Fruit fly (Drosophila melanogaster) whole organism, prepupa: ENCODE data around the gene be.

Source experiments
- CG10669 ChIP-seq: fragments of 200-800 bp; sonication (Bioruptor generic); optimal IDR thresholded peaks from 3 replicates; lab custom pipeline; 2018; ENCODE audit warnings: missing biosample characterization, mild to moderate bottlenecking, missing genetic modification characterization, moderate library complexity
- CG11294 ChIP-seq: fragments of 200-800 bp; sonication (Bioruptor generic); IDR thresholded peaks from 2 replicates; pipeline ENCODE4 v1.3.6; 2022; ENCODE audit warnings: missing biosample characterization, missing genetic modification characterization
- CG11902 ChIP-seq: fragments of 200-800 bp; sonication (Bioruptor generic); optimal IDR thresholded peaks from 3 replicates; lab custom pipeline; 2016; ENCODE audit warnings: missing biosample characterization, missing genetic modification characterization
- CG16779 ChIP-seq: fragments of 200-800 bp; sonication (Bioruptor generic); optimal IDR thresholded peaks from 3 replicates; lab custom pipeline; 2017; ENCODE audit warnings: missing biosample characterization, mild to moderate bottlenecking, missing genetic modification characterization
- CG3032 ChIP-seq: fragments of 200-800 bp; optimal IDR thresholded peaks from 2 replicates; lab custom pipeline; 2019; ENCODE audit warnings: missing biosample characterization, mild to moderate bottlenecking, missing genetic modification characterization, moderate library complexity
- CG31627 ChIP-seq: fragments of 200-800 bp; sonication (Bioruptor generic); optimal IDR thresholded peaks from 3 replicates; lab custom pipeline; 2016; ENCODE audit warnings: missing biosample characterization, missing genetic modification characterization
- CG32006 ChIP-seq: fragments of 200-800 bp; sonication (Bioruptor generic); optimal IDR thresholded peaks from 3 replicates; lab custom pipeline; 2017; ENCODE audit warnings: missing biosample characterization, mild to moderate bottlenecking, missing genetic modification characterization
- CG3919 ChIP-seq: fragments of 200-800 bp; sonication (Bioruptor generic); optimal IDR thresholded peaks from 3 replicates; lab custom pipeline; 2016; ENCODE audit warnings: missing biosample characterization, missing genetic modification characterization
- CG6163 ChIP-seq: fragments of 200-800 bp; sonication (Bioruptor generic); IDR thresholded peaks from 3 replicates; pipeline ENCODE4 v1.3.6; 2022; ENCODE audit warnings: missing biosample characterization, missing genetic modification characterization
- CG6276 ChIP-seq: fragments of 200-800 bp; sonication (Bioruptor generic); optimal IDR thresholded peaks from 2 replicates; lab custom pipeline; 2017; ENCODE audit warnings: missing biosample characterization, mild to moderate bottlenecking, missing genetic modification characterization
- CG6792 ChIP-seq: fragments of 200-800 bp; sonication (Bioruptor generic); optimal IDR thresholded peaks from 3 replicates; lab custom pipeline; 2016; ENCODE audit warnings: missing biosample characterization, missing genetic modification characterization
- CG6808 ChIP-seq: fragments of 200-800 bp; sonication (Bioruptor generic); optimal IDR thresholded peaks from 3 replicates; lab custom pipeline; 2017; ENCODE audit warnings: missing biosample characterization, missing genetic modification characterization, mild to moderate bottlenecking, moderate library complexity, missing genetic modification reagents
- CG7368 ChIP-seq: fragments of 200-800 bp; sonication (Bioruptor generic); optimal IDR thresholded peaks from 3 replicates; lab custom pipeline; 2016; ENCODE audit warnings: missing biosample characterization, missing genetic modification characterization
- CG8119 ChIP-seq: fragments of 200-800 bp; sonication (Bioruptor generic); IDR thresholded peaks from 3 replicates; pipeline ENCODE4 v1.3.6; 2022; ENCODE audit warnings: missing biosample characterization, missing genetic modification characterization
- CG8319 ChIP-seq: fragments of 200-800 bp; sonication (Bioruptor generic); optimal IDR thresholded peaks from 3 replicates; lab custom pipeline; 2016; ENCODE audit warnings: missing biosample characterization, missing genetic modification characterization
- CG8632 ChIP-seq: fragments of 200-800 bp; sonication (Bioruptor generic); optimal IDR thresholded peaks from 3 replicates; lab custom pipeline; 2016; ENCODE audit warnings: missing biosample characterization, missing genetic modification characterization
- CG9139 ChIP-seq: fragments of 200-800 bp; sonication (Bioruptor generic); optimal IDR thresholded peaks from 3 replicates; lab custom pipeline; 2017; ENCODE audit warnings: missing biosample characterization, mild to moderate bottlenecking, missing genetic modification characterization
- Eip75B ChIP-seq: fragments of 200-800 bp; sonication (Bioruptor generic); optimal IDR thresholded peaks from 3 replicates; lab custom pipeline; 2016; ENCODE audit warnings: missing biosample characterization, missing genetic modification characterization
- Eip78C ChIP-seq: fragments of 200-800 bp; sonication (Bioruptor generic); peaks from one replicate; lab custom pipeline; 2016; ENCODE audit warnings: missing biosample characterization, missing genetic modification characterization
- Eip93F ChIP-seq: fragments of 200-800 bp; sonication (Bioruptor generic); optimal IDR thresholded peaks from 2 replicates; lab custom pipeline; 2016; ENCODE audit warnings: missing biosample characterization, mild to moderate bottlenecking, missing genetic modification characterization
- Ets21C ChIP-seq: fragments of 200-800 bp; sonication (Bioruptor generic); optimal IDR thresholded peaks from 3 replicates; lab custom pipeline; 2016; ENCODE audit warnings: missing biosample characterization, missing genetic modification characterization
- Ets96B ChIP-seq: fragments of 200-800 bp; optimal IDR thresholded peaks from 2 replicates; lab custom pipeline; 2019; ENCODE audit warnings: missing biosample characterization, mild to moderate bottlenecking, missing genetic modification characterization, moderate library complexity
- Gug ChIP-seq: fragments of 200-800 bp; sonication (Bioruptor generic); IDR thresholded peaks from 2 replicates; pipeline ENCODE4 v1.3.6; 2022; ENCODE audit warnings: missing biosample characterization, missing genetic modification characterization
- Hr38 ChIP-seq: sonication (Bioruptor generic); optimal IDR thresholded peaks from 2 replicates; lab custom pipeline; 2016; ENCODE audit warnings: missing biosample characterization, missing genetic modification characterization
- Hr39 ChIP-seq: fragments of 200-800 bp; sonication (Bioruptor generic); optimal IDR thresholded peaks from 2 replicates; lab custom pipeline; 2016; ENCODE audit warnings: missing biosample characterization, missing genetic modification characterization
- Hr4 ChIP-seq: fragments of 200-800 bp; sonication (Bioruptor generic); optimal IDR thresholded peaks from 3 replicates; lab custom pipeline; 2016; ENCODE audit warnings: missing biosample characterization, missing genetic modification characterization
- Lpt ChIP-seq: fragments of 200-800 bp; sonication (Bioruptor generic); optimal IDR thresholded peaks from 3 replicates; lab custom pipeline; 2016; ENCODE audit warnings: missing biosample characterization, missing genetic modification characterization
- Met ChIP-seq: fragments of 200-800 bp; sonication (Bioruptor generic); optimal IDR thresholded peaks from 3 replicates; lab custom pipeline; 2016; ENCODE audit warnings: missing biosample characterization, missing genetic modification characterization
- OdsH ChIP-seq: fragments of 200-800 bp; sonication (Bioruptor generic); optimal IDR thresholded peaks from 3 replicates; lab custom pipeline; 2016; ENCODE audit warnings: missing biosample characterization, missing genetic modification characterization
- Smox ChIP-seq: fragments of 200-800 bp; sonication (Bioruptor generic); optimal IDR thresholded peaks from 3 replicates; lab custom pipeline; 2016; ENCODE audit warnings: missing biosample characterization, missing genetic modification characterization
- Sox102F ChIP-seq: fragments of 200-800 bp; sonication (Bioruptor generic); optimal IDR thresholded peaks from 2 replicates; lab custom pipeline; 2016; ENCODE audit warnings: missing biosample characterization, mild to moderate bottlenecking, missing genetic modification characterization
- Sox14 ChIP-seq: fragments of 200-800 bp; sonication (Bioruptor generic); optimal IDR thresholded peaks from 3 replicates; lab custom pipeline; 2016; ENCODE audit warnings: missing biosample characterization, missing genetic modification characterization
- Sox15 ChIP-seq: fragments of 200-800 bp; sonication (Bioruptor generic); optimal IDR thresholded peaks from 3 replicates; lab custom pipeline; 2016; ENCODE audit warnings: missing biosample characterization, missing genetic modification characterization
- achi ChIP-seq: fragments of 200-800 bp; sonication (Bioruptor generic); optimal IDR thresholded peaks from 3 replicates; lab custom pipeline; 2016; ENCODE audit warnings: missing biosample characterization, missing genetic modification characterization
- dac ChIP-seq: fragments of 200-800 bp; sonication (Bioruptor generic); optimal IDR thresholded peaks from 2 replicates; lab custom pipeline; 2017; ENCODE audit warnings: missing biosample characterization, mild to moderate bottlenecking, missing genetic modification characterization
- dsx ChIP-seq: fragments of 200-800 bp; optimal IDR thresholded peaks from 3 replicates; lab custom pipeline; 2019; ENCODE audit warnings: missing biosample characterization, mild to moderate bottlenecking, missing genetic modification characterization, moderate library complexity; ENCODE audit not compliant: poor library complexity, severe bottlenecking
- esn ChIP-seq: fragments of 200-800 bp; sonication (Bioruptor generic); optimal IDR thresholded peaks from 2 replicates; lab custom pipeline; 2016; ENCODE audit warnings: missing biosample characterization, mild to moderate bottlenecking, missing genetic modification characterization, moderate library complexity
- fd85E ChIP-seq: fragments of 200-800 bp; sonication (Bioruptor generic); optimal IDR thresholded peaks from 3 replicates; lab custom pipeline; 2016; ENCODE audit warnings: missing biosample characterization, missing genetic modification characterization
- fkh ChIP-seq: fragments of 200-800 bp; sonication (Bioruptor generic); optimal IDR thresholded peaks from 3 replicates; lab custom pipeline; 2017; ENCODE audit warnings: missing biosample characterization, mild to moderate bottlenecking, missing genetic modification characterization, moderate library complexity
- lz ChIP-seq: fragments of 200-800 bp; sonication (Bioruptor generic); optimal IDR thresholded peaks from 3 replicates; lab custom pipeline; 2016; ENCODE audit warnings: missing biosample characterization, missing genetic modification characterization
- net ChIP-seq: fragments of 200-800 bp; sonication (Bioruptor generic); optimal IDR thresholded peaks from 3 replicates; lab custom pipeline; 2016; ENCODE audit warnings: missing biosample characterization, missing genetic modification characterization
- pdm3 ChIP-seq: fragments of 200-800 bp; sonication (Bioruptor generic); optimal IDR thresholded peaks from 3 replicates; lab custom pipeline; 2016; ENCODE audit warnings: missing biosample characterization, missing genetic modification characterization
- spab ChIP-seq: fragments of 200-800 bp; sonication (Bioruptor generic); optimal IDR thresholded peaks from 2 replicates; lab custom pipeline; 2017; ENCODE audit warnings: missing biosample characterization, mild to moderate bottlenecking, missing genetic modification characterization, missing genetic modification reagents
- ss ChIP-seq, 2 experiments: fragments of 200-800 bp; sonication (Bioruptor generic); optimal IDR thresholded peaks; 2 replicates in 1 of 2; 3 replicates in 1 of 2; lab custom pipeline; 2017 to 2018; ENCODE audit warnings: mild to moderate bottlenecking in 2 of 2, missing biosample characterization in 2 of 2, missing genetic modification characterization in 2 of 2, moderate library complexity in 1 of 2
- svp ChIP-seq: fragments of 200-800 bp; sonication (Bioruptor generic); peaks from one replicate; lab custom pipeline; 2016; ENCODE audit warnings: missing biosample characterization, missing genetic modification characterization
- vri ChIP-seq: fragments of 200-800 bp; sonication (Bioruptor generic); optimal IDR thresholded peaks from 3 replicates; lab custom pipeline; 2016; ENCODE audit warnings: missing biosample characterization, mild to moderate bottlenecking, missing genetic modification characterization

be gene

dm6 chrX:15079163-15079809, 55.0 kb downstream of the be start:
- TF ChIP-seq achi (GFP tag; lab: Kevin White, UChicago) (no peak), CG6163 (GFP tag; lab: Robert Waterston, UW) (peak; percentile 48; the same call in 2 of the 3 replicates), CG9139 (GFP tag; lab: Kevin White, UChicago) (peak; percentile 59), CG8319 (GFP tag; lab: Kevin White, UChicago) (peak; percentile 21), vri (GFP tag; lab: Kevin White, UChicago) (peak; percentile 86), ss (GFP tag; optimal IDR thresholded peaks at IDR 0.05; lab: Kevin White, UChicago) (peak; percentile 49 to 87), CG3919 (GFP tag; lab: Kevin White, UChicago) (peak; percentile 10), CG10669 (GFP tag; lab: Kevin White, UChicago) (peak; percentile 9), Smox (GFP tag; lab: Kevin White, UChicago) (no peak), CG16779 (tag; lab: Kevin White, UChicago) (peak; percentile 41), lz (GFP tag; lab: Kevin White, UChicago) (no peak), Eip78C (peak; percentile 54), CG32006 (GFP tag; lab: Kevin White, UChicago) (peak; percentile 13), Lpt (GFP tag; lab: Kevin White, UChicago) (peak; percentile 5), Ets96B (peak; percentile 23), net (GFP tag; lab: Kevin White, UChicago) (peak; percentile 25), CG7368 (GFP tag; lab: Kevin White, UChicago) (no peak), CG31627 (no peak), CG6276 (peak; percentile 75), OdsH (no peak), esn (GFP tag; lab: Kevin White, UChicago) (no peak), spab (GFP tag; lab: Kevin White, UChicago) (peak; percentile 32), CG8119 (GFP tag; lab: Robert Waterston, UW) (peak; percentile 37; the same call in 1 of the 3 replicates), CG6808 (GFP tag; lab: Kevin White, UChicago) (peak; percentile 46), svp (GFP tag; lab: Kevin White, UChicago) (peak; percentile 82), Eip93F (GFP tag; lab: Kevin White, UChicago) (peak; percentile 62)
- TF ChIP-seq, all 60 proteins: peak for 19

dm6 chrX:15079945-15080344, 55.7 kb downstream of the be start:
- TF ChIP-seq fkh (GFP tag; lab: Kevin White, UChicago): no peak
- no peak for TF ChIP-seq CG32006 (GFP tag; lab: Kevin White, UChicago)
- no peak for TF ChIP-seq achi (GFP tag; lab: Kevin White, UChicago)
- TF ChIP-seq Sox102F (GFP tag; lab: Kevin White, UChicago): no peak
- no peak for TF ChIP-seq Hr39
- no peak for TF ChIP-seq CG6163 (GFP tag; lab: Robert Waterston, UW)
- TF ChIP-seq pdm3 (GFP tag; lab: Kevin White, UChicago): no peak
- no peak for TF ChIP-seq fd85E (GFP tag; lab: Kevin White, UChicago)
- no peak for TF ChIP-seq CG11294 (GFP tag; lab: Robert Waterston, UW)
- TF ChIP-seq dsx (GFP tag; lab: Kevin White, UChicago): no peak
- TF ChIP-seq Lpt (GFP tag; lab: Kevin White, UChicago): peak; percentile 13
- TF ChIP-seq Sox14: no peak
- peak; percentile 80 to 83 for TF ChIP-seq ss (GFP tag; optimal IDR thresholded peaks at IDR 0.05; lab: Kevin White, UChicago)
- no peak for TF ChIP-seq Hr38 (GFP tag; lab: Kevin White, UChicago)
- no peak for TF ChIP-seq Eip75B (GFP tag; lab: Kevin White, UChicago)
- TF ChIP-seq net (GFP tag; lab: Kevin White, UChicago): peak; percentile 21
- TF ChIP-seq Ets96B: no peak
- no peak for TF ChIP-seq Sox15
- TF ChIP-seq Gug (GFP tag; lab: Robert Waterston, UW): no peak
- TF ChIP-seq CG7368 (GFP tag; lab: Kevin White, UChicago): no peak
- no peak for TF ChIP-seq Met (GFP tag; lab: Kevin White, UChicago)
- TF ChIP-seq CG3032: no peak
- TF ChIP-seq Smox (GFP tag; lab: Kevin White, UChicago): no peak
- TF ChIP-seq CG8632 (GFP tag; lab: Kevin White, UChicago): no peak
- no peak for TF ChIP-seq CG16779 (tag; lab: Kevin White, UChicago)
- TF ChIP-seq CG6808 (GFP tag; lab: Kevin White, UChicago): peak; percentile 81
- no peak for TF ChIP-seq CG11902 (GFP tag; lab: Kevin White, UChicago)
- no peak for TF ChIP-seq CG31627
- no peak for TF ChIP-seq lz (GFP tag; lab: Kevin White, UChicago)
- TF ChIP-seq CG8319 (GFP tag; lab: Kevin White, UChicago): no peak
- TF ChIP-seq CG6276: peak; percentile 48
- TF ChIP-seq dac: no peak
- no peak for TF ChIP-seq Hr4 (GFP tag; lab: Kevin White, UChicago)
- TF ChIP-seq CG10669 (GFP tag; lab: Kevin White, UChicago): peak; percentile 13
- TF ChIP-seq CG8119 (GFP tag; lab: Robert Waterston, UW): peak; percentile 25; the same call in 1 of the 3 replicates
- no peak for TF ChIP-seq OdsH
- no peak for TF ChIP-seq CG6792 (GFP tag; lab: Kevin White, UChicago)
- no peak for TF ChIP-seq Ets21C (GFP tag; lab: Kevin White, UChicago)
- no peak for TF ChIP-seq vri (GFP tag; lab: Kevin White, UChicago)
